Worm (Caenorhabditis elegans) whole organism, L2 larva: ENCODE results near the gene npax-4.

Source experiments
- F13H6.1 ChIP-seq: sonication (generic microtip); optimal IDR thresholded peaks from 2 replicates; lab custom pipeline; 2016; ENCODE audit warnings: missing genetic modification characterization, missing compliant biosample characterization
- R02D3.7 ChIP-seq: fragments of 150-350 bp; optimal IDR thresholded peaks from 2 replicates; lab custom pipeline; 2014; ENCODE audit warnings: missing biosample characterization, missing genetic modification characterization
- alr-1 ChIP-seq: fragments of 150-350 bp; optimal IDR thresholded peaks from 2 replicates; lab custom pipeline; 2014; ENCODE audit warnings: missing biosample characterization, missing genetic modification characterization
- aly-2 ChIP-seq: fragments of 150-350 bp; optimal IDR thresholded peaks from 2 replicates; lab custom pipeline; 2014; ENCODE audit warnings: missing biosample characterization, missing genetic modification characterization
- ama-1 ChIP-seq: fragments of 150-350 bp; optimal IDR thresholded peaks from 2 replicates; lab custom pipeline; 2018; ENCODE audit warnings: inconsistent platforms
- ceh-82 ChIP-seq: fragments of 150-350 bp; optimal IDR thresholded peaks from 2 replicates; lab custom pipeline; 2014; ENCODE audit warnings: missing biosample characterization, missing genetic modification characterization
- crh-2 ChIP-seq: sonication (generic microtip); optimal IDR thresholded peaks from 2 replicates; lab custom pipeline; 2017; ENCODE audit warnings: missing biosample characterization, missing genetic modification characterization
- dmd-4 ChIP-seq: sonication (generic microtip); optimal IDR thresholded peaks from 2 replicates; lab custom pipeline; 2017; ENCODE audit warnings: missing biosample characterization, missing genetic modification characterization
- egl-27 ChIP-seq: sonication (generic microtip); optimal IDR thresholded peaks from 3 replicates; lab custom pipeline; 2017; ENCODE audit warnings: missing biosample characterization, missing genetic modification reagents, missing genetic modification characterization
- elt-1 ChIP-seq: fragments of 150-350 bp; optimal IDR thresholded peaks from 2 replicates; lab custom pipeline; 2014; ENCODE audit warnings: missing biosample characterization, missing genetic modification characterization
- elt-3 ChIP-seq: sonication (generic microtip); optimal IDR thresholded peaks from 2 replicates; lab custom pipeline; 2017; ENCODE audit warnings: missing biosample characterization, missing genetic modification characterization
- fos-1 ChIP-seq: fragments of 150-350 bp; optimal IDR thresholded peaks from 2 replicates; lab custom pipeline; 2014; ENCODE audit warnings: missing biosample characterization, missing genetic modification characterization
- gmeb-1 ChIP-seq: fragments of 150-350 bp; optimal IDR thresholded peaks from 2 replicates; lab custom pipeline; 2014; ENCODE audit warnings: missing biosample characterization, missing genetic modification characterization
- lin-13 ChIP-seq: fragments of 150-350 bp; optimal IDR thresholded peaks from 2 replicates; lab custom pipeline; 2014; ENCODE audit warnings: missing biosample characterization, missing genetic modification reagents, missing genetic modification characterization
- lsy-2 ChIP-seq, 2 experiments: fragments of 150-350 bp in 1 of 2; sonication (generic microtip) in 1 of 2; optimal IDR thresholded peaks; 2 replicates each; lab custom pipeline; 2014 to 2017; ENCODE audit warnings: missing biosample characterization in 2 of 2, missing genetic modification characterization in 2 of 2
- mab-5 ChIP-seq: fragments of 150-350 bp; optimal IDR thresholded peaks from 2 replicates; lab custom pipeline; 2014; ENCODE audit warnings: missing biosample characterization, missing genetic modification characterization
- mbf-1 ChIP-seq: sonication (generic microtip); optimal IDR thresholded peaks from 2 replicates; lab custom pipeline; 2017; ENCODE audit warnings: missing biosample characterization, missing genetic modification characterization
- mdl-1 ChIP-seq, 2 experiments: fragments of 150-350 bp in 1 of 2; sonication (generic microtip) in 1 of 2; optimal IDR thresholded peaks; 2 replicates each; lab custom pipeline; 2017; ENCODE audit warnings: missing biosample characterization in 2 of 2, missing genetic modification characterization in 2 of 2
- nhr-10 ChIP-seq: sonication (generic microtip); optimal IDR thresholded peaks from 2 replicates; lab custom pipeline; 2017; ENCODE audit warnings: missing biosample characterization, missing genetic modification characterization
- nhr-23 ChIP-seq: fragments of 150-350 bp; optimal IDR thresholded peaks from 2 replicates; lab custom pipeline; 2014; ENCODE audit warnings: missing biosample characterization, missing genetic modification reagents, missing genetic modification characterization
- nhr-237 ChIP-seq: fragments of 150-350 bp; optimal IDR thresholded peaks from 2 replicates; lab custom pipeline; 2014; ENCODE audit warnings: missing biosample characterization, missing genetic modification characterization
- nhr-25 ChIP-seq: fragments of 150-350 bp; sonication (generic microtip); optimal IDR thresholded peaks from 3 replicates; lab custom pipeline; 2014; ENCODE audit warnings: missing biosample characterization, missing genetic modification characterization
- nhr-6 ChIP-seq: fragments of 150-350 bp; optimal IDR thresholded peaks from 2 replicates; lab custom pipeline; 2014; ENCODE audit warnings: missing biosample characterization, missing genetic modification characterization
- nhr-77 ChIP-seq: fragments of 150-350 bp; optimal IDR thresholded peaks from 2 replicates; lab custom pipeline; 2014; ENCODE audit warnings: missing biosample characterization, missing genetic modification characterization
- peb-1 ChIP-seq: fragments of 150-350 bp; optimal IDR thresholded peaks from 2 replicates; lab custom pipeline; 2014; ENCODE audit warnings: missing biosample characterization, missing genetic modification characterization
- skn-1 ChIP-seq: sonication (generic microtip); optimal IDR thresholded peaks from 2 replicates; lab custom pipeline; 2017; ENCODE audit warnings: missing biosample characterization, missing genetic modification characterization
- sma-3 ChIP-seq: sonication (generic microtip); optimal IDR thresholded peaks from 2 replicates; lab custom pipeline; 2016; ENCODE audit warnings: missing genetic modification reagents, missing genetic modification characterization, missing compliant biosample characterization
- sma-9 ChIP-seq, 2 experiments: fragments of 150-350 bp in 1 of 2; sonication (generic microtip) in 1 of 2; optimal IDR thresholded peaks; 2 replicates each; lab custom pipeline; 2014 to 2016; ENCODE audit warnings: missing genetic modification characterization in 2 of 2, mild to moderate bottlenecking in 1 of 2, missing biosample characterization in 1 of 2, missing compliant biosample characterization in 1 of 2, missing genetic modification reagents in 1 of 2, moderate library complexity in 1 of 2
- snpc-4 ChIP-seq: fragments of 150-350 bp; optimal IDR thresholded peaks from 2 replicates; lab custom pipeline; 2014; ENCODE audit warnings: missing biosample characterization, missing genetic modification characterization
- unc-39 ChIP-seq: fragments of 150-350 bp; optimal IDR thresholded peaks from 2 replicates; lab custom pipeline; 2014; ENCODE audit warnings: missing biosample characterization, missing genetic modification characterization
- unc-55 ChIP-seq: fragments of 150-350 bp; sonication (generic microtip); optimal IDR thresholded peaks from 3 replicates; lab custom pipeline; 2014; ENCODE audit warnings: missing biosample characterization, missing genetic modification reagents, missing genetic modification characterization
- unc-62 ChIP-seq: fragments of 150-350 bp; optimal IDR thresholded peaks from 2 replicates; lab custom pipeline; 2014; ENCODE audit warnings: missing biosample characterization, missing genetic modification reagents, missing genetic modification characterization
- zag-1 ChIP-seq: fragments of 150-350 bp; optimal IDR thresholded peaks from 2 replicates; lab custom pipeline; 2014; ENCODE audit warnings: missing biosample characterization, missing genetic modification characterization
- ztf-1 ChIP-seq: fragments of 200-800 bp; sonication (Bioruptor generic); conservative IDR thresholded peaks from 2 replicates; pipeline ENCODE4 v1.3.6; 2022; ENCODE audit warnings: missing genetic modification characterization, missing compliant biosample characterization
- ztf-11 ChIP-seq: sonication (generic microtip); optimal IDR thresholded peaks from 2 replicates; lab custom pipeline; 2017; ENCODE audit warnings: missing biosample characterization, missing genetic modification characterization

Gene npax-4

ce11 chrIV:8855963-8856362, 23.7 kb downstream of the npax-4 start, which contains the start of gene T11B7.5:
Gene T11B7.5 (minus strand): TSS chrIV:8856063.
- no peak for TF ChIP-seq nhr-6 (tag; lab: Kevin White, UChicago)
- no peak for TF ChIP-seq fos-1
- TF ChIP-seq gmeb-1 (tag; lab: Kevin White, UChicago) = no peak
- TF ChIP-seq elt-1 = no peak
- no peak for TF ChIP-seq ama-1 (lab: Kevin White, UChicago)

- TF ChIP-seq skn-1 (tag; lab: Kevin White, UChicago) (no peak), unc-62 (no peak), ztf-1 (GFP tag; lab: Robert Waterston, UW) (no peak), sma-3 (no peak), sma-9 (GFP tag; optimal IDR thresholded peaks at IDR 0.05; lab: Kevin White, UChicago) (no peak), sma-9 (tag; optimal IDR thresholded peaks at IDR 0.05; lab: Kevin White, UChicago) (no peak), nhr-23 (tag; lab: Kevin White, UChicago) (no peak), aly-2 (no peak), egl-27 (tag; lab: Kevin White, UChicago) (no peak), lin-13 (no peak), R02D3.7 (no peak), mdl-1 (tag; optimal IDR thresholded peaks at IDR 0.05; lab: Kevin White, UChicago) (no peak), nhr-237 (tag; lab: Kevin White, UChicago) (no peak), mbf-1 (tag; lab: Kevin White, UChicago) (no peak)
Measured at ce11 chrIV:8853301-8853700, 26.4 kb downstream of the npax-4 start.

- TF ChIP-seq snpc-4 (tag; lab: Kevin White, UChicago) = no peak
- TF ChIP-seq lsy-2 (tag; optimal IDR thresholded peaks at IDR 0.05; lab: Kevin White, UChicago) = no peak
- no peak for TF ChIP-seq nhr-10
- TF ChIP-seq unc-55 (GFP tag; lab: Kevin White, UChicago) = no peak
- TF ChIP-seq ztf-11 = no peak
- no peak for TF ChIP-seq R02D3.7
- no peak for TF ChIP-seq nhr-237 (tag; lab: Kevin White, UChicago)
- TF ChIP-seq crh-2 (tag; lab: Kevin White, UChicago) = no peak
Measured at ce11 chrIV:8852194-8852593, 27.5 kb downstream of the npax-4 start, which contains the start of gene alp-1. Gene alp-1 (plus strand): TSS chrIV:8852494.

- peak; percentile 47 for TF ChIP-seq F13H6.1 (tag; lab: Kevin White, UChicago)
- no peak for TF ChIP-seq R02D3.7
- no peak for TF ChIP-seq mbf-1 (tag; lab: Kevin White, UChicago)
Measured at ce11 chrIV:8850807-8851206, 28.9 kb downstream of the npax-4 start.

ce11 chrIV:8848983-8849382, 30.7 kb downstream of the npax-4 start:
- TF ChIP-seq ztf-1 (GFP tag; lab: Robert Waterston, UW) (no peak), dmd-4 (tag; lab: Kevin White, UChicago) (no peak), elt-3 (tag; lab: Kevin White, UChicago) (no peak), aly-2 (no peak), fos-1 (no peak), elt-1 (no peak), ama-1 (lab: Kevin White, UChicago) (no peak), nhr-23 (tag; lab: Kevin White, UChicago) (no peak)

ce11 chrIV:8847918-8848317, 31.8 kb downstream of the npax-4 start, which contains the start of gene col-118:
Gene col-118 (plus strand): TSS chrIV:8848218.
- TF ChIP-seq unc-39 (no peak), alr-1 (tag; lab: Kevin White, UChicago) (no peak), ceh-82 (tag; lab: Kevin White, UChicago) (no peak), nhr-25 (tag; lab: Kevin White, UChicago) (no peak), zag-1 (tag; lab: Kevin White, UChicago) (no peak), skn-1 (tag; lab: Kevin White, UChicago) (no peak), sma-9 (GFP tag; optimal IDR thresholded peaks at IDR 0.05; lab: Kevin White, UChicago) (no peak), sma-9 (tag; optimal IDR thresholded peaks at IDR 0.05; lab: Kevin White, UChicago) (no peak), nhr-23 (tag; lab: Kevin White, UChicago) (no peak), nhr-237 (tag; lab: Kevin White, UChicago) (no peak), nhr-77 (no peak), peb-1 (tag; lab: Kevin White, UChicago) (no peak), elt-1 (no peak), crh-2 (tag; lab: Kevin White, UChicago) (no peak), mbf-1 (tag; lab: Kevin White, UChicago) (no peak), ama-1 (lab: Kevin White, UChicago) (no peak), mab-5 (no peak), aly-2 (no peak), F13H6.1 (tag; lab: Kevin White, UChicago) (no peak), lsy-2 (tag; optimal IDR thresholded peaks at IDR 0.05; lab: Kevin White, UChicago) (no peak)
- TF ChIP-seq, all 48 proteins: peak for 0
